Worm (Caenorhabditis elegans): ENCODE measurements around the gene ddo-1.

Gene ddo-1

DNA sequence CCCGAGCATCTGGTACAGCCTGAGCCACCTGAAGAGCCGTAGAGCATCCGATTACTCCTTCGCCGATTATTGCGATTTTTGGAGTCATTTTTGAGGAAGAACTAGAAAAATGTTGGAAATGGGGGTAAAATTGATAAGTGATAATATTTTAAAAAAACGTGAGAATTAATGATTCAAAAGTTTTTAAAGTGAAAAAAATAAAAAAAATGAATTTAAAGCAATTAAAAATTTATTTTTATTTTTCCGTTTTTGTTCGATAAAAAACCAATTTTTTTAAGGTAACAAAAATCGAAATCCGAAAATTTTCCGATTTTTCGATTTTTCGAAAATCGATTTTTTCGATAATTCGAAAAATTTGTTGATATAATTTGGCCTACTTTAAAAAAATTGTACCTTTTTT, at the start of gene ddo-1:
Gene ddo-1, minus strand, starts transcription at position 101 of the 400 bp plus-strand sequence.
- TF ChIP-seq snpc-4 (tag; optimal IDR thresholded peaks at IDR 0.05) = no peak
- no peak for TF ChIP-seq nhr-28 (tag; optimal IDR thresholded peaks at IDR 0.05)
- TF ChIP-seq ham-2 (GFP tag; optimal IDR thresholded peaks at IDR 0.05) = no peak
- TF ChIP-seq lsy-2 (tag; optimal IDR thresholded peaks at IDR 0.05) = no peak
- TF ChIP-seq ceh-83 (GFP tag; optimal IDR thresholded peaks at IDR 0.05) = no peak
- TF ChIP-seq mab-5 (tag; optimal IDR thresholded peaks at IDR 0.05) = no peak
- TF ChIP-seq M03D4.4 (tag; optimal IDR thresholded peaks at IDR 0.05) = no peak
- TF ChIP-seq drap-1 (GFP tag; optimal IDR thresholded peaks at IDR 0.05) = no peak
- TF ChIP-seq nhr-12 (tag; optimal IDR thresholded peaks at IDR 0.05) = no peak
- no peak for TF ChIP-seq unc-62 (GFP tag; optimal IDR thresholded peaks at IDR 0.05)
- TF ChIP-seq ces-1 (GFP tag; optimal IDR thresholded peaks at IDR 0.05) = no peak
- TF ChIP-seq ceh-43 (GFP tag; optimal IDR thresholded peaks at IDR 0.05) = no peak
- no peak for TF ChIP-seq mls-2 (tag; optimal IDR thresholded peaks at IDR 0.05)
- no peak for TF ChIP-seq elt-1 (tag; optimal IDR thresholded peaks at IDR 0.05; ENCODE audit: borderline replicate concordance, insufficient read depth)
- TF ChIP-seq sem-2 (GFP tag; optimal IDR thresholded peaks at IDR 0.05) = no peak
- no peak for TF ChIP-seq ztf-11 (tag; optimal IDR thresholded peaks at IDR 0.05)
- no peak for TF ChIP-seq zip-8 (tag; optimal IDR thresholded peaks at IDR 0.05)
- no peak for TF ChIP-seq hlh-1 (tag; optimal IDR thresholded peaks at IDR 0.05)
- TF ChIP-seq nhr-76 (tag; optimal IDR thresholded peaks at IDR 0.05) = no peak
- no peak for TF ChIP-seq lin-13 (tag; optimal IDR thresholded peaks at IDR 0.05)

DNA sequence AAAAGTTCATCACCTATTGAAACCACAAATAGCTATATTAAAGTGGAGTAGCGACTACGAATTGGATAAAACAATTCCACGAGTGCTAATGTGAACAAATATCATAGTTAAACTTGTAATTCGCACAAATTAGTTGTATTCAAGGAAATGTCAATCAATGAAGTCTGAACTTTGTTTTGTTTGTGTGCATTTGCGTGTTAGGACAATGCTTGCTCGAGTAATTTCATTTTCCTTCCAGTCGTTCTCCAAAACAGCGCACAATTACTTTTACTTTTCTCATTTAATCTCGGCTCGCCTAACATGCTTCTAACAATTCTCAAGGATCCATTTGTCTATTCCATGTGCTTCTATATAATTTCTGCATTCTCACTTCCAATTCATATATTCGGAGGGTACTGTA, 47.6 kb upstream of the ddo-1 start, which contains the start of gene srh-301:
Gene srh-301, plus strand, starts transcription at position 301 of the 400 bp plus-strand sequence.
- TF ChIP-seq sem-2 (GFP tag; optimal IDR thresholded peaks at IDR 0.05) = no peak
- TF ChIP-seq nhr-237 (tag; optimal IDR thresholded peaks at IDR 0.05) = no peak
- no peak for TF ChIP-seq ztf-11 (tag; optimal IDR thresholded peaks at IDR 0.05)

DNA sequence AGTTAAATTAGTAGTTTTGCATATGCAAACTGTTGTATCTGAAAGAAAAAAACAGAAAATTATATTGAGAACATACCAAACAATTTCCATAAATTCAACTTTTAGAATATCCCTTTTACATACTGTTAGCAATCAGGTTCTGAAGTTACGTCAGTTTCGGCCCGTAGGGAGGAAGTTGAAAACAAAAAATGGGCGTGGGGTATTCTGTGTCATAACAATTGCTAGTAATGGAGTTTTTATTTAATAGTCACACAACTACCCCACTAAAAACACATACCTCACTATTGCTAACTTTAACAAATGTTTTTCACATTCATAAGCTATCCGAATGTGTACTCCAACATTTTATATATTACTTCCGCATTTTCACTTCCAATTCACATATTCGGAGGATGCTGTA, 44.8 kb upstream of the ddo-1 start, which contains the start of gene srh-300:
Gene srh-300, plus strand, starts transcription at position 301 of the 400 bp plus-strand sequence.
- TF ChIP-seq bed-3 (GFP tag; optimal IDR thresholded peaks at IDR 0.05) = no peak
- no peak for TF ChIP-seq unc-120 (tag; optimal IDR thresholded peaks at IDR 0.05; ENCODE audit: poor library complexity, severe bottlenecking)
- TF ChIP-seq nhr-2 (tag; optimal IDR thresholded peaks at IDR 0.05) = no peak
- no peak for TF ChIP-seq elt-1 (tag; optimal IDR thresholded peaks at IDR 0.05; ENCODE audit: borderline replicate concordance, insufficient read depth)
- no peak for TF ChIP-seq lin-13 (tag; optimal IDR thresholded peaks at IDR 0.05)
- TF ChIP-seq nhr-28 (tag; optimal IDR thresholded peaks at IDR 0.05) = no peak
- TF ChIP-seq sptf-1 (tag; optimal IDR thresholded peaks at IDR 0.05) = no peak
- TF ChIP-seq ham-2 (GFP tag; optimal IDR thresholded peaks at IDR 0.05) = no peak

DNA sequence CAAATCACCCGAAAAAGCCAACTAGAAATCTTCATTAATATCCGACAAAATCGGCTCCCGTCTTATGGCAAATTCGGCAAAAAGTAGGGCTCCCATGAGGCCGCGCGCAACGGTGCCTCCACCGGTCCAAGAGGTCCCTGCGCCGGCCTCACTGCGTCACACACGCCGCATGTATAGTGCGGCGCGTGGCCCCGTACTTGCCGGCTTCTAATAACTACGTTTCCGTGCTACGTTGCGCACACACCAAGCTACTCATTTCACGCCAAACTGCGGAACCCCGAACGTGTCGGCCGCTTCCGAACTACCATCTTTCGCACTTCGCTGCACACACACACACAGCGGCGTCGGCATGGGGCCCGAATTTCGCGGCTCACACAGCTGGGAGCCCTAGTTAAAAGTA, 42.7 kb upstream of the ddo-1 start:
- TF ChIP-seq unc-120 (tag; optimal IDR thresholded peaks at IDR 0.05; ENCODE audit: poor library complexity, severe bottlenecking) (no peak), sem-2 (GFP tag; optimal IDR thresholded peaks at IDR 0.05) (no peak), M03D4.4 (tag; optimal IDR thresholded peaks at IDR 0.05) (no peak), lsy-2 (tag; optimal IDR thresholded peaks at IDR 0.05) (no peak), tbx-8 (GFP tag; optimal IDR thresholded peaks at IDR 0.05) (no peak), blmp-1 (tag; optimal IDR thresholded peaks at IDR 0.05) (no peak), nhr-76 (tag; optimal IDR thresholded peaks at IDR 0.05) (no peak), sptf-1 (tag; optimal IDR thresholded peaks at IDR 0.05) (no peak)

DNA sequence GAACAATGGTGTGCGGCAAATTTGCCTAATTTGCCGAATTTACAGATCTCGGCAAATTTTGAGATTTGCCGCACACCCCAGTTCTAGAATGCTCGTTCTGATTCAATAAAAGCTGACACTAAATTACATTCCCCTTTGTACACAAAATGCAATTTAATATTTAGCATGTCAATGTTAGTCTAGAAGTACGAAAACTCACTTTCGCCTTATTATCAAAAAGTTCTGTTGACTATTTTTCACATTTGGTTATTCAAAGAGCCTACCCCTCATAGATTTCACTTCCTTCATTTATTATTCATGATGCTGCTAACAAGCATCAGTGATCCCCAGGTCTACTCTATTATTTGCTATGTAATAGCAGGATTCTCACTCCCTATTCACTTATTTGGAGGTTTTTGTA, 41.5 kb upstream of the ddo-1 start, which contains the start of gene srh-298:
Gene srh-298, plus strand, starts transcription at position 301 of the 400 bp plus-strand sequence.
- TF ChIP-seq mep-1 (tag; optimal IDR thresholded peaks at IDR 0.05) (no peak), flh-1 (GFP tag; optimal IDR thresholded peaks at IDR 0.05) (no peak), elt-3 (tag; optimal IDR thresholded peaks at IDR 0.05) (no peak), bed-3 (GFP tag; optimal IDR thresholded peaks at IDR 0.05) (no peak), nhr-237 (tag; optimal IDR thresholded peaks at IDR 0.05) (no peak), sptf-1 (tag; optimal IDR thresholded peaks at IDR 0.05) (no peak), pha-4 (tag; optimal IDR thresholded peaks at IDR 0.05) (no peak), blmp-1 (tag; optimal IDR thresholded peaks at IDR 0.05) (no peak)

DNA sequence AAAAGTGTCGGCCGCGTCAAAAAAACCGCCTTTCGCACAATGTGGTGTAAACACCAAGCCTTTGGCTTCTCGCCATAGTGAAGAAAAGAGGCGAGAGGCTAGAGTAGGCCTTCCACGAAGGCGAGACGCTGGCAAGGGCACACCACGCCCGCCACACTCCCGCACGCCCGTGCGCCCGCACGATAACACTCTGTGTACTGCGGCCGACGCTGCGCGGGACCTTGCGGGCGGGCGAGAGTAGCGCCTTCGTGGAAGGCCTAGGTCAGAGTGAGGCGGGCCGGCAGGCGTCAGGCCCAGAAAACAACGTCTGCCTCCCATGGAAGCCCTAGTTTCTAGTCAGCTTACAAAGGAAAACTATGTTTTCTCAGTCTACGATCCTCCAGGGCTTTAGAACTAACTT, 35.1 kb upstream of the ddo-1 start:
- TF ChIP-seq snpc-4 (tag; optimal IDR thresholded peaks at IDR 0.05) (no peak), lin-32 (GFP tag; optimal IDR thresholded peaks at IDR 0.05) (no peak), blmp-1 (tag; optimal IDR thresholded peaks at IDR 0.05) (no peak), elt-1 (tag; optimal IDR thresholded peaks at IDR 0.05; ENCODE audit: borderline replicate concordance, insufficient read depth) (no peak), mls-2 (tag; optimal IDR thresholded peaks at IDR 0.05) (no peak), nhr-76 (tag; optimal IDR thresholded peaks at IDR 0.05) (no peak), hlh-1 (tag; optimal IDR thresholded peaks at IDR 0.05) (no peak), ceh-83 (GFP tag; optimal IDR thresholded peaks at IDR 0.05) (no peak), nhr-2 (tag; optimal IDR thresholded peaks at IDR 0.05) (no peak), ceh-43 (GFP tag; optimal IDR thresholded peaks at IDR 0.05) (no peak), unc-39 (tag; optimal IDR thresholded peaks at IDR 0.05) (no peak), mep-1 (tag; optimal IDR thresholded peaks at IDR 0.05) (no peak), sptf-1 (tag; optimal IDR thresholded peaks at IDR 0.05) (no peak), nhr-237 (tag; optimal IDR thresholded peaks at IDR 0.05) (no peak), elt-3 (tag; optimal IDR thresholded peaks at IDR 0.05) (no peak), pha-4 (tag; optimal IDR thresholded peaks at IDR 0.05) (no peak), M03D4.4 (tag; optimal IDR thresholded peaks at IDR 0.05) (no peak), tbx-8 (GFP tag; optimal IDR thresholded peaks at IDR 0.05) (no peak), lin-13 (tag; optimal IDR thresholded peaks at IDR 0.05) (no peak)

All from whole organism, mixed stage, embryonic.